Worm (Caenorhabditis elegans) whole organism, early embryonic: ENCODE results near the gene C23H4.8.

ENCODE experiments used
- B0310.2 ChIP-seq: sonication (generic microtip); optimal IDR thresholded peaks from 2 replicates; lab custom pipeline; 2016; ENCODE audit warnings: mild to moderate bottlenecking, missing genetic modification characterization, missing compliant biosample characterization
- ama-1 ChIP-seq: fragments of 150-350 bp; optimal IDR thresholded peaks from 2 replicates; lab custom pipeline; 2014
- ceh-13 ChIP-seq: fragments of 200-800 bp; sonication (Bioruptor generic); optimal IDR thresholded peaks from 2 replicates; lab custom pipeline; 2018; ENCODE audit warnings: mild to moderate bottlenecking, missing genetic modification characterization, missing compliant biosample characterization
- hnd-1 ChIP-seq: sonication (generic microtip); optimal IDR thresholded peaks from 2 replicates; lab custom pipeline; 2016; ENCODE audit warnings: missing genetic modification characterization, missing compliant biosample characterization

- TF ChIP-seq ceh-13 (GFP tag; lab: Kevin White, UChicago) (no peak), ama-1 (lab: Kevin White, UChicago) (no peak), B0310.2 (tag; lab: Kevin White, UChicago) (no peak), hnd-1 (tag; lab: Kevin White, UChicago) (no peak)
Measured at ce11 chrX:12176394-12176793, 40.6 kb upstream of the C23H4.8 start.
